Worm (Caenorhabditis elegans): ENCODE results near the gene her-1.

The her-1 gene

ce11 chrV:9729462-9730162 is 32.8 kb downstream of the her-1 start, which contains the start of the genes aagr-3 and drap-1 (continued):
- no peak for TF ChIP-seq grh-1 (GFP tag; IDR thresholded peaks at IDR 0.05)
- peak; percentile 12 for TF ChIP-seq skn-1 (tag; optimal IDR thresholded peaks at IDR 0.05)
- peak; percentile 79 to 89 for TF ChIP-seq lin-35 (GFP tag; optimal IDR thresholded peaks at IDR 0.05)
- TF ChIP-seq nhr-84 (tag; optimal IDR thresholded peaks at IDR 0.05) = no peak
- TF ChIP-seq fos-1 (tag; optimal IDR thresholded peaks at IDR 0.05) = peak; percentile 36
- TF ChIP-seq hlh-4 (tag; optimal IDR thresholded peaks at IDR 0.05) = no peak
- peak; percentile 36 for TF ChIP-seq swsn-7 (tag; optimal IDR thresholded peaks at IDR 0.05)
- TF ChIP-seq mdl-1 (tag; optimal IDR thresholded peaks at IDR 0.05) = peak in 1 of 2 experiments; percentile 42
- TF ChIP-seq ztf-4 (tag; optimal IDR thresholded peaks at IDR 0.05) = peak; percentile 12
- TF ChIP-seq nhr-90 (tag; optimal IDR thresholded peaks at IDR 0.05; ENCODE audit: poor library complexity) = peak; percentile 50
- peak; percentile 3 for TF ChIP-seq jun-1 (tag; optimal IDR thresholded peaks at IDR 0.05)
- TF ChIP-seq egl-13 (tag; optimal IDR thresholded peaks at IDR 0.05) = no peak
- TF ChIP-seq efl-1 (optimal IDR thresholded peaks at IDR 0.05) = peak; percentile 21 to 71
- peak; percentile 80 to 97 for TF ChIP-seq efl-1 (GFP tag; optimal IDR thresholded peaks at IDR 0.05 in 1 of 2)
- no peak for TF ChIP-seq fkh-8 (tag; optimal IDR thresholded peaks at IDR 0.05)
- no peak for TF ChIP-seq ces-1 (GFP tag; optimal IDR thresholded peaks at IDR 0.05)
- TF ChIP-seq unc-130 (tag; optimal IDR thresholded peaks at IDR 0.05) = no peak
- TF ChIP-seq nhr-77 (tag; optimal IDR thresholded peaks at IDR 0.05) = peak; percentile 19
- peak in 1 of 6 experiments; percentile 65 for TF ChIP-seq elt-3 (tag; optimal IDR thresholded peaks at IDR 0.05)
- TF ChIP-seq fkh-10 (GFP tag; optimal IDR thresholded peaks at IDR 0.05) = no peak
- peak; percentile 11 for TF ChIP-seq elt-2 (tag; optimal IDR thresholded peaks at IDR 0.05)
- peak; percentile 58 for TF ChIP-seq lin-14 (GFP tag; optimal IDR thresholded peaks at IDR 0.05)
- TF ChIP-seq fkh-4 (tag; optimal IDR thresholded peaks at IDR 0.05; ENCODE audit: borderline replicate concordance) = no peak
- no peak for TF ChIP-seq mef-2 (tag; optimal IDR thresholded peaks at IDR 0.05)
- TF ChIP-seq lin-15B (tag; optimal IDR thresholded peaks at IDR 0.05) = peak; percentile 56
- no peak for TF ChIP-seq nhr-28 (tag; optimal IDR thresholded peaks at IDR 0.05)
- no peak for TF ChIP-seq lin-39 (tag; optimal IDR thresholded peaks at IDR 0.05)
- TF ChIP-seq sup-37 (GFP tag; optimal IDR thresholded peaks at IDR 0.05) = no peak
- TF ChIP-seq nhr-237 (tag; optimal IDR thresholded peaks at IDR 0.05) = no peak
- TF ChIP-seq xbp-1 (tag; optimal IDR thresholded peaks at IDR 0.05) = peak; percentile 99
- TF ChIP-seq ceh-90 (tag; optimal IDR thresholded peaks at IDR 0.05) = no peak
- TF ChIP-seq dpl-1 (GFP tag; optimal IDR thresholded peaks at IDR 0.05) = peak; percentile 52 to 84 (median 75)
- TF ChIP-seq unc-98 (GFP tag; IDR thresholded peaks at IDR 0.05) = no peak
- TF ChIP-seq unc-62 (GFP tag; optimal IDR thresholded peaks at IDR 0.05) = no peak
- no peak for TF ChIP-seq hlh-17 (GFP tag; optimal IDR thresholded peaks at IDR 0.05; ENCODE audit: borderline replicate concordance)
- TF ChIP-seq C16A3.4 (tag; optimal IDR thresholded peaks at IDR 0.05) = peak; percentile 76
- TF ChIP-seq egl-27 (tag; optimal IDR thresholded peaks at IDR 0.05) = no peak

ce11 chrV:9730743-9731706 is 34.2 kb downstream of the her-1 start:
- TF ChIP-seq nhr-28 (tag; optimal IDR thresholded peaks at IDR 0.05) = no peak
- TF ChIP-seq swsn-7 (tag; optimal IDR thresholded peaks at IDR 0.05) = peak; percentile 98
- TF ChIP-seq nhr-19 (GFP tag; conservative IDR thresholded peaks at IDR 0.05) = peak; percentile 89
- peak; percentile 74 to 97 for TF ChIP-seq mdl-1 (tag; optimal IDR thresholded peaks at IDR 0.05)
- peak; percentile 96 for TF ChIP-seq jun-1 (tag; optimal IDR thresholded peaks at IDR 0.05)
- TF ChIP-seq nhr-12 (tag; optimal IDR thresholded peaks at IDR 0.05) = peak; percentile 11
- no peak for TF ChIP-seq pag-3 (tag; optimal IDR thresholded peaks at IDR 0.05; ENCODE audit: borderline replicate concordance, insufficient read depth)
- no peak for TF ChIP-seq hlh-4 (tag; optimal IDR thresholded peaks at IDR 0.05)
- peak; percentile 97 for TF ChIP-seq tbx-2 (tag; optimal IDR thresholded peaks at IDR 0.05)
- TF ChIP-seq C34B4.2 (tag; optimal IDR thresholded peaks at IDR 0.05) = no peak
- peak; percentile 96 for TF ChIP-seq fkh-10 (GFP tag; optimal IDR thresholded peaks at IDR 0.05)
- no peak for TF ChIP-seq unc-62 (GFP tag; optimal IDR thresholded peaks at IDR 0.05)
- no peak for TF ChIP-seq aha-1 (tag; optimal IDR thresholded peaks at IDR 0.05)
- TF ChIP-seq lin-15B (tag; optimal IDR thresholded peaks at IDR 0.05) = peak; percentile 60
- TF ChIP-seq F16B12.6 (tag; optimal IDR thresholded peaks at IDR 0.05) = peak; percentile 10
- peak; percentile 83 for TF ChIP-seq hpl-2 (GFP tag; optimal IDR thresholded peaks at IDR 0.05)
- TF ChIP-seq nhr-11 (tag; optimal IDR thresholded peaks at IDR 0.05) = peak; percentile 41
- no peak for TF ChIP-seq Y116A8C.19 (tag; optimal IDR thresholded peaks at IDR 0.05; ENCODE audit: borderline replicate concordance)
- peak; percentile 100 for TF ChIP-seq ama-1 (optimal IDR thresholded peaks at IDR 0.05)
- TF ChIP-seq sox-4 (tag; optimal IDR thresholded peaks at IDR 0.05) = peak; percentile 87
